Worm (Caenorhabditis elegans) whole organism, midembryonic: ENCODE results near the gene srw-89.

ENCODE experiments used
- cog-1 ChIP-seq: sonication (generic microtip); optimal IDR thresholded peaks from 2 replicates; lab custom pipeline; 2016; ENCODE audit warnings: missing genetic modification characterization, missing compliant biosample characterization
- flt-1 ChIP-seq: fragments of 200-800 bp; sonication (Bioruptor generic); IDR thresholded peaks from 2 replicates; pipeline ENCODE4 v1.3.6; 2022; ENCODE audit warnings: missing genetic modification characterization, missing compliant biosample characterization
- klf-2 ChIP-seq: fragments of 200-800 bp; sonication (Bioruptor generic); conservative IDR thresholded peaks from 2 replicates; pipeline ENCODE4 v1.3.6; 2022; ENCODE audit warnings: missing genetic modification reagents, missing genetic modification characterization, missing compliant biosample characterization
- med-1 ChIP-seq: sonication (generic microtip); optimal IDR thresholded peaks from 2 replicates; lab custom pipeline; 2017; ENCODE audit warnings: missing genetic modification characterization, mild to moderate bottlenecking, missing compliant biosample characterization, antibody characterized with exemption, missing genetic modification reagents; ENCODE audit not compliant: insufficient read depth
- ref-1 ChIP-seq: fragments of 200-800 bp; sonication (Bioruptor generic); conservative IDR thresholded peaks from 2 replicates; pipeline ENCODE4 v1.3.6; 2022; ENCODE audit warnings: missing genetic modification reagents, missing genetic modification characterization, missing compliant biosample characterization
- tab-1 ChIP-seq: fragments of 200-800 bp; sonication (Bioruptor generic); IDR thresholded peaks from 2 replicates; pipeline ENCODE4 v1.3.6; 2022; ENCODE audit warnings: missing genetic modification characterization, missing compliant biosample characterization
- ztf-23 ChIP-seq: fragments of 200-800 bp; sonication (Bioruptor generic); IDR thresholded peaks from 2 replicates; pipeline ENCODE4 v1.3.6; 2022; ENCODE audit warnings: missing genetic modification reagents, missing genetic modification characterization, missing compliant biosample characterization

- no peak for TF ChIP-seq med-1
- TF ChIP-seq tab-1 (GFP tag; lab: Robert Waterston, UW), result no peak
- no peak for TF ChIP-seq flt-1
- TF ChIP-seq klf-2 (GFP tag; lab: Robert Waterston, UW), result no peak
- no peak for TF ChIP-seq ref-1
- TF ChIP-seq cog-1 (tag; lab: Kevin White, UChicago), result no peak
- TF ChIP-seq ztf-23 (GFP tag; lab: Robert Waterston, UW), result no peak
Observed at ce11 chrV:3972846-3973245, 44.0 kb upstream of the srw-89 start, which contains the start of gene cyp-34A10.
